Worm (Caenorhabditis elegans) whole organism, L2 larva: ENCODE measurements around the gene Y73F8A.32.

Source experiments
- ZK546.5 ChIP-seq: sonication (generic microtip); optimal IDR thresholded peaks from 2 replicates; lab custom pipeline; 2017; ENCODE audit warnings: missing biosample characterization, missing genetic modification characterization
- lsy-2 ChIP-seq, 2 experiments: fragments of 150-350 bp in 1 of 2; sonication (generic microtip) in 1 of 2; optimal IDR thresholded peaks; 2 replicates each; lab custom pipeline; 2014 to 2017; ENCODE audit warnings: missing biosample characterization in 2 of 2, missing genetic modification characterization in 2 of 2
- snpc-4 ChIP-seq: fragments of 150-350 bp; optimal IDR thresholded peaks from 2 replicates; lab custom pipeline; 2014; ENCODE audit warnings: missing biosample characterization, missing genetic modification characterization
- unc-62 ChIP-seq: fragments of 150-350 bp; optimal IDR thresholded peaks from 2 replicates; lab custom pipeline; 2014; ENCODE audit warnings: missing biosample characterization, missing genetic modification reagents, missing genetic modification characterization

DNA sequence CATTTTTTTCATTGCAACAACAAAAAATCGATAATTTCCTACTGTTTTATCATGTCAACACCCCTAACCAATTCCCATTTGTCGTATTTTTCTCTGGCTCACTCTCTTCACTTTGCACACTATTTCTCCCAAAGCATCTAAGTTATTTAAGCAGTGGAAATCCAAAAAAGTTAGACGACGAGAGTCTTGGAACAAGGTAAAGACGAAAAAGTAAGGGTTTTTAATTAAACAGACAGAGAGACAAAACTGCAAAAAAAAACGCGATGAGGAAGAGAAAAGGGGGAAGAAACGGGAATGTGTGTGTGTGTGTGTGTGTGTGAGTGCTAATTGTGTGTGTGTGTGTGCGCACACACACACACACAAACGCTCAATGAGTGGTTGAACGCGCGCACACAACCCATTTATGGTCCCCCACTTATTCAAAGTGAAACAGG lies 40.0 kb upstream of the Y73F8A.32 start:
- TF ChIP-seq ZK546.5 (tag; lab: Kevin White, UChicago) = no peak
- TF ChIP-seq unc-62 (GFP tag; lab: Kevin White, UChicago) = no peak
- TF ChIP-seq snpc-4 (tag; lab: Kevin White, UChicago) = no peak
- peak; percentile 45 to 85 for TF ChIP-seq lsy-2 (tag; optimal IDR thresholded peaks at IDR 0.05; lab: Kevin White, UChicago)
